Worm (Caenorhabditis elegans): ENCODE data around the gene pfk-1.1.

DNA sequence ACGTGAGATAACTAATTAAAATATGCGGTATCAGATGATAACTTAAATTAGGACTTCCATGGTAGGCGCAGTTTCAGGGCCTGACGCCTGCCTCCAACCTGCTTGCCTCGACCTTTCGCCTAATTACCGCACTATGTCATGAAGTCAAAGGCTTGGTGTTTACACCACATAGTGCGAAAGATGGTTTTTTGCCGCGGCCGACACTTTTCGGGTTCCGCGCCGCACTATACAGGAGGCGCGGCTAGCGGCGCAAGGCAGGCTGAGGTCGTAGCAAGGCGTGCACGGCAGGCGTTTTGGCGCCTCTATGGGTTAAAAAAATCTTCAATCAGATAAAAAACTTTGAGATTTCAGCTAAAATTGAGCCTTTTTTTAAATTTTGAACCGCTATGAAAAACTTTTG, 20.0 kb downstream of the pfk-1.1 start:
- no peak for TF ChIP-seq hrde-1 (tag; optimal IDR thresholded peaks at IDR 0.05; ENCODE audit: borderline replicate concordance)
- TF ChIP-seq ztf-6 (GFP tag; IDR thresholded peaks at IDR 0.05): no peak
- no peak for TF ChIP-seq F10E7.11 (tag; optimal IDR thresholded peaks at IDR 0.05)
- TF ChIP-seq athp-1 (tag; optimal IDR thresholded peaks at IDR 0.05): no peak
- TF ChIP-seq unc-130 (GFP tag; optimal IDR thresholded peaks at IDR 0.05): no peak
- peak; percentile 72 for TF ChIP-seq snpc-4 (GFP tag; optimal IDR thresholded peaks at IDR 0.05)
- peak; percentile 53 to 94 (median 86) for TF ChIP-seq snpc-4 (tag; optimal IDR thresholded peaks at IDR 0.05)
- no peak for TF ChIP-seq ets-4 (GFP tag; optimal IDR thresholded peaks at IDR 0.05)
- no peak for TF ChIP-seq ceh-79 (tag; optimal IDR thresholded peaks at IDR 0.05)
- peak; percentile 70 for TF ChIP-seq hmg-1.2 (GFP tag; IDR thresholded peaks at IDR 0.05)
